Worm (Caenorhabditis elegans) whole organism, early embryonic: ENCODE data around the gene gur-4.

Experiments
- ama-1 ChIP-seq: fragments of 150-350 bp; optimal IDR thresholded peaks from 2 replicates; lab custom pipeline; 2014
- hmg-4 ChIP-seq: fragments of 200-800 bp; sonication (Bioruptor generic); optimal IDR thresholded peaks from 2 replicates; lab custom pipeline; 2018; ENCODE audit warnings: mild to moderate bottlenecking, missing genetic modification characterization, missing compliant biosample characterization
- scrt-1 ChIP-seq: fragments of 200-800 bp; sonication (Bioruptor generic); IDR thresholded peaks from 2 replicates; pipeline ENCODE4 v1.3.6; 2022; ENCODE audit warnings: missing genetic modification characterization, missing compliant biosample characterization
- tbx-11 ChIP-seq: fragments of 200-800 bp; sonication (Bioruptor generic); IDR thresholded peaks from 2 replicates; pipeline ENCODE4 v1.3.6; 2022; ENCODE audit warnings: missing genetic modification characterization, missing compliant biosample characterization

gur-4 gene

DNA sequence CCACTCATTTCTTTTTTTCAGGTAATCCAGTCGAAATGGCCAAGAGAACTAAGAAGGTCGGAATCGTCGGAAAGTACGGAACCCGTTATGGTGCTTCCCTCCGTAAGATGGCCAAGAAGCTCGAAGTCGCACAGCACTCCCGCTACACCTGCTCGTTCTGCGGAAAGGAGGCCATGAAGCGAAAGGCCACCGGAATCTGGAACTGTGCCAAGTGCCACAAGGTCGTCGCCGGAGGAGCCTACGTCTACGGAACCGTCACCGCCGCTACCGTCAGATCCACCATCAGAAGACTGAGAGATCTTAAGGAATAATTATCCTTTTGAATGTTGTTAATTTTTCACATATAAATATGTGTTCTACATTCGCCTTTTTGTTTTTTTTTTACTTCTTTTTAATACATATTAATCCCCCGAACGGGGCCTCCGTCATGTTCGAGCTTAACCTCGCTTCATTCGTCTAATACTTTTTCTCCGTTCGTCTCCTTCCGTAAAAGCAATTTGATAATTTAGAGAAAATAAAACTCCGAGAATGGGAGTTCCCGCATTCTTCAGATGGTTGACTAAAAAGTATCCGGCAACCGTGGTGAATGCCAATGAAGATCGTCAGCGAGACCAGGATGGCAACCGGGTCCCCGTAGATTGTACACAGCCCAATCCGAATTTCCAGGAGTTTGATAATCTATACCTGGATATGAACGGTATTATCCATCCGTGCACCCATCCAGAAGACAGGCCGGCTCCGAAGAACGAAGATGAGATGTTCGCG, 50.9 kb downstream of the gur-4 start, which contains the start of the genes rpl-43 and xrn-2:
rpl-43 (plus strand) TSS at position 36 of the 765 bp plus-strand sequence.
xrn-2 (plus strand) TSS at position 510 of the 765 bp plus-strand sequence.
- TF ChIP-seq scrt-1: 0 out of 2 replicates have a peak, but pooled peaks have one; percentile 20
- peak; percentile 49 for TF ChIP-seq ama-1 (lab: Kevin White, UChicago)
- no peak for TF ChIP-seq tbx-11 (GFP tag; lab: Robert Waterston, UW)
- TF ChIP-seq hmg-4 (GFP tag; lab: Kevin White, UChicago): no peak
